Worm (Caenorhabditis elegans) whole organism, L1 larva: ENCODE results near the gene ppk-3.
A peak's percentile ranks its signal among the peaks of the same experiment; 100 is the strongest.

Source experiments
- Y116A8C.19 ChIP-seq: sonication (generic microtip); optimal IDR thresholded peaks from 2 replicates; lab custom pipeline; 2016; ENCODE audit warnings: missing compliant biosample characterization, missing genetic modification characterization, borderline replicate concordance
- aha-1 ChIP-seq: fragments of 150-350 bp; optimal IDR thresholded peaks from 2 replicates; lab custom pipeline; 2014; ENCODE audit warnings: missing biosample characterization, missing genetic modification characterization
- alr-1 ChIP-seq: fragments of 200-800 bp; sonication (Bioruptor generic); optimal IDR thresholded peaks from 2 replicates; lab custom pipeline; 2018; ENCODE audit warnings: borderline replicate concordance, mild to moderate bottlenecking, missing genetic modification characterization, missing compliant biosample characterization
- blmp-1 ChIP-seq: fragments of 150-350 bp; optimal IDR thresholded peaks from 2 replicates; lab custom pipeline; 2014; ENCODE audit warnings: missing biosample characterization, missing genetic modification characterization
- ceh-90 ChIP-seq: sonication (generic microtip); optimal IDR thresholded peaks from 2 replicates; lab custom pipeline; 2016; ENCODE audit warnings: missing genetic modification characterization, missing compliant biosample characterization
- dsc-1 ChIP-seq: sonication (generic microtip); optimal IDR thresholded peaks from 2 replicates; lab custom pipeline; 2016; ENCODE audit warnings: mild to moderate bottlenecking, missing genetic modification characterization, missing compliant biosample characterization
- efl-1 ChIP-seq, 4 experiments: fragments of 150-350 bp; optimal IDR thresholded peaks in 3 of 4; peaks in 1 of 4; 1 replicate in 1 of 4; 2 replicates in 3 of 4; lab custom pipeline; 2014; ENCODE audit warnings: missing biosample characterization in 2 of 4, missing genetic modification characterization in 2 of 4, missing genetic modification reagents in 2 of 4
- efl-3 ChIP-seq: fragments of 200-800 bp; sonication (Bioruptor generic); optimal IDR thresholded peaks from 2 replicates; lab custom pipeline; 2018; ENCODE audit warnings: mild to moderate bottlenecking, missing genetic modification characterization, missing compliant biosample characterization
- egl-13 ChIP-seq: sonication (generic microtip); optimal IDR thresholded peaks from 2 replicates; lab custom pipeline; 2016; ENCODE audit warnings: missing genotype, missing genetic modification reagents, missing genetic modification characterization, missing compliant biosample characterization
- elt-2 ChIP-seq: sonication (generic microtip); optimal IDR thresholded peaks from 2 replicates; lab custom pipeline; 2016; ENCODE audit warnings: missing genetic modification characterization, mild to moderate bottlenecking, inconsistent platforms, missing compliant biosample characterization, missing genetic modification reagents
- fkh-10 ChIP-seq: sonication (generic microtip); optimal IDR thresholded peaks from 2 replicates; lab custom pipeline; 2017; ENCODE audit warnings: missing biosample characterization, missing genetic modification reagents, missing genetic modification characterization
- fkh-4 ChIP-seq: sonication (generic microtip); optimal IDR thresholded peaks from 2 replicates; lab custom pipeline; 2016; ENCODE audit warnings: missing compliant biosample characterization, missing genetic modification characterization, borderline replicate concordance
- fos-1 ChIP-seq: fragments of 150-350 bp; optimal IDR thresholded peaks from 2 replicates; lab custom pipeline; 2014; ENCODE audit warnings: missing biosample characterization, missing genetic modification characterization
- grh-1 ChIP-seq: fragments of 200-800 bp; sonication (Bioruptor generic); IDR thresholded peaks from 2 replicates; pipeline ENCODE4 v1.3.6; 2022; ENCODE audit warnings: missing genetic modification reagents, missing genetic modification characterization, missing compliant biosample characterization
- hpl-2 ChIP-seq: fragments of 150-350 bp; optimal IDR thresholded peaks from 2 replicates; lab custom pipeline; 2014; ENCODE audit warnings: missing biosample characterization, missing genetic modification reagents, missing genetic modification characterization
- irx-1 ChIP-seq: sonication (generic microtip); optimal IDR thresholded peaks from 2 replicates; lab custom pipeline; 2016; ENCODE audit warnings: missing genetic modification characterization, missing compliant biosample characterization
- lin-14 ChIP-seq: fragments of 200-800 bp; sonication (Bioruptor generic); optimal IDR thresholded peaks from 2 replicates; lab custom pipeline; 2018; ENCODE audit warnings: mild to moderate bottlenecking, missing genetic modification characterization, moderate library complexity, missing compliant biosample characterization
- lin-15B ChIP-seq: fragments of 150-350 bp; sonication (generic microtip); optimal IDR thresholded peaks from 3 replicates; lab custom pipeline; 2014; ENCODE audit warnings: missing biosample characterization, missing genetic modification characterization
- lin-39 ChIP-seq: fragments of 150-350 bp; optimal IDR thresholded peaks from 2 replicates; lab custom pipeline; 2014; ENCODE audit warnings: missing biosample characterization, missing genetic modification reagents, missing genetic modification characterization
- lsy-2 ChIP-seq, 2 experiments: fragments of 150-350 bp; optimal IDR thresholded peaks; 2 replicates each; lab custom pipeline; 2014; ENCODE audit warnings: missing biosample characterization in 2 of 2, missing genetic modification characterization in 2 of 2
- mdl-1 ChIP-seq, 2 experiments: fragments of 150-350 bp; optimal IDR thresholded peaks; 2 replicates each; lab custom pipeline; 2014 to 2017; ENCODE audit warnings: missing biosample characterization in 2 of 2, missing genetic modification characterization in 2 of 2, inconsistent platforms in 1 of 2
- mep-1 ChIP-seq: fragments of 150-350 bp; optimal IDR thresholded peaks from 2 replicates; lab custom pipeline; 2014; ENCODE audit warnings: missing biosample characterization, missing genetic modification characterization
- nhr-11 ChIP-seq: fragments of 150-350 bp; optimal IDR thresholded peaks from 2 replicates; lab custom pipeline; 2014; ENCODE audit warnings: missing biosample characterization, missing genetic modification characterization
- nhr-20 ChIP-seq: sonication (generic microtip); optimal IDR thresholded peaks from 2 replicates; lab custom pipeline; 2016; ENCODE audit warnings: mild to moderate bottlenecking, missing genetic modification characterization, missing compliant biosample characterization
- nhr-237 ChIP-seq: fragments of 150-350 bp; optimal IDR thresholded peaks from 2 replicates; lab custom pipeline; 2014; ENCODE audit warnings: missing biosample characterization, missing genetic modification characterization
- nhr-47 ChIP-seq: sonication (generic microtip); optimal IDR thresholded peaks from 2 replicates; lab custom pipeline; 2016; ENCODE audit warnings: mild to moderate bottlenecking, missing genetic modification characterization, moderate library complexity, missing compliant biosample characterization
- nhr-77 ChIP-seq: fragments of 150-350 bp; optimal IDR thresholded peaks from 2 replicates; lab custom pipeline; 2014; ENCODE audit warnings: missing biosample characterization, missing genetic modification characterization
- sptf-1 ChIP-seq: fragments of 150-350 bp; optimal IDR thresholded peaks from 2 replicates; lab custom pipeline; 2014; ENCODE audit warnings: missing biosample characterization, missing genetic modification characterization
- tbx-2 ChIP-seq: sonication (generic microtip); optimal IDR thresholded peaks from 2 replicates; lab custom pipeline; 2016; ENCODE audit warnings: missing genetic modification characterization, missing compliant biosample characterization
- unc-30 ChIP-seq: sonication (generic microtip); optimal IDR thresholded peaks from 2 replicates; lab custom pipeline; 2017; ENCODE audit warnings: missing biosample characterization, missing genetic modification characterization
- unc-86 ChIP-seq: sonication (generic microtip); optimal IDR thresholded peaks from 2 replicates; lab custom pipeline; 2016; ENCODE audit warnings: missing genetic modification characterization, missing compliant biosample characterization
- xbp-1 ChIP-seq: sonication (generic microtip); optimal IDR thresholded peaks from 2 replicates; lab custom pipeline; 2016; ENCODE audit warnings: missing genetic modification characterization, missing compliant biosample characterization
- zip-4 ChIP-seq: fragments of 200-800 bp; sonication (Bioruptor generic); optimal IDR thresholded peaks from 2 replicates; lab custom pipeline; 2018; ENCODE audit warnings: mild to moderate bottlenecking, missing genetic modification characterization, moderate library complexity, missing compliant biosample characterization
- ztf-4 ChIP-seq: fragments of 150-350 bp; optimal IDR thresholded peaks from 2 replicates; lab custom pipeline; 2014; ENCODE audit warnings: missing biosample characterization, missing genetic modification characterization

Gene ppk-3

DNA sequence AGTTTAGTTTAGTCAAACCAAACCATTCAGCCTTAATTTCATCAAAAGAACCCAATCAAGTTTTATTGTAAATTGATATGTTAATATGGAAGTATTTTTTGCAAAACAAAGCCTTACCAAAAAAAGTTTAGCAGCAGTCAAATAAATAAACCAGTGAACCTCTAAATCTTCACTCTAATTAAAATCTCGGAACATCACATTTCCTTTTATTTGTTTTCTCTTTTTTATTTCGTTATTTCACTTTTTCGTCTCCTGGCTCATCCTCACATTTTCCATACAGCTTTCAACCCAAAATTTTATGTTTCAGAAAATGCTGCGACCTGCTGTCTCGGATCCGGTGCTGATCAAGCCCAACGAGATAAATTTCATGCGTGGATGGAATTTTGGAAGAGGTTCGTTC, 45.5 kb downstream of the ppk-3 start, which contains the start of gene C34E7.3:
Gene C34E7.3 (plus strand): TSS at position 301 of the 400 bp plus-strand sequence.
- no peak for TF ChIP-seq nhr-237 (tag; lab: Kevin White, UChicago)
- TF ChIP-seq egl-13, result no peak
- no peak for TF ChIP-seq nhr-77
- no peak for TF ChIP-seq Y116A8C.19 (tag; lab: Kevin White, UChicago)
- TF ChIP-seq fos-1 (tag; lab: Kevin White, UChicago), result no peak
- no peak for TF ChIP-seq xbp-1 (tag; lab: Kevin White, UChicago)
- no peak for TF ChIP-seq ztf-4 (tag; lab: Kevin White, UChicago)
- TF ChIP-seq lin-14 (GFP tag; lab: Kevin White, UChicago), result no peak
- no peak for TF ChIP-seq grh-1 (GFP tag; lab: Robert Waterston, UW)
- TF ChIP-seq zip-4 (GFP tag; lab: Kevin White, UChicago), result no peak
- no peak for TF ChIP-seq unc-30 (tag; lab: Kevin White, UChicago)
- no peak for TF ChIP-seq efl-3 (GFP tag; lab: Kevin White, UChicago)
- TF ChIP-seq ceh-90 (tag; lab: Kevin White, UChicago), result no peak
- no peak for TF ChIP-seq lin-39 (tag; lab: Kevin White, UChicago)
- TF ChIP-seq nhr-47, result no peak
- TF ChIP-seq sptf-1 (tag; lab: Kevin White, UChicago), result no peak
- TF ChIP-seq mdl-1 (tag; optimal IDR thresholded peaks at IDR 0.05; lab: Kevin White, UChicago), result no peak
- TF ChIP-seq nhr-20 (tag; lab: Kevin White, UChicago), result no peak
- TF ChIP-seq, all 84 proteins: peak for 0

DNA sequence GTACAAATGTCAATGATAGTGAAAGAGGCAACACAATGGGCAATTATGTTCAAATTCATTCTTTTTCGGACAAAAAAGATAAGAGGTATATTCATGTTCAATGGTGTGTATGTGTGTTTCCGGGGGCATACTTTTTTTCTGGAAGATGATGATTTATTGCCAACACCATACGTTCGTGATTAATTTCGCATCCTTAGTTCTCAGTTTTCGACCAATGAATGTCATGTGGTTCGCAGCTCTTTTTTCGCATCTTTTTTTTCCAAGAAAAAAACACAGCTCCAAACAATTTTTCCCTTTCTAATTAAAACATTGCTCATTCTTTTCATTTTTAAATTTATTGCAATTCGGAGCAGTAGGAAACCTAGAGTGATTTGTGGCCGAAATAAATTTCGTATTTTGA, 46.7 kb downstream of the ppk-3 start:
- TF ChIP-seq dsc-1, result peak; percentile 94
- TF ChIP-seq elt-2 (tag; lab: Kevin White, UChicago), result no peak
- no peak for TF ChIP-seq fkh-10 (GFP tag; lab: Kevin White, UChicago)
- no peak for TF ChIP-seq irx-1 (tag; lab: Kevin White, UChicago)
- no peak for TF ChIP-seq lin-39 (tag; lab: Kevin White, UChicago)
- no peak for TF ChIP-seq aha-1 (tag; lab: Kevin White, UChicago)
- no peak for TF ChIP-seq mep-1 (tag; lab: Kevin White, UChicago)
- no peak for TF ChIP-seq unc-86
- no peak for TF ChIP-seq lin-15B (tag; lab: Kevin White, UChicago)
- TF ChIP-seq fkh-4 (tag; lab: Kevin White, UChicago), result peak; percentile 65
- no peak for TF ChIP-seq lsy-2 (tag; optimal IDR thresholded peaks at IDR 0.05; lab: Kevin White, UChicago)
- peak; percentile 0 for TF ChIP-seq blmp-1 (tag; lab: Kevin White, UChicago)
- no peak for TF ChIP-seq ceh-90 (tag; lab: Kevin White, UChicago)
- TF ChIP-seq hpl-2 (GFP tag; lab: Kevin White, UChicago), result no peak
- TF ChIP-seq alr-1 (tag; lab: Kevin White, UChicago), result no peak
- TF ChIP-seq tbx-2, result no peak

DNA sequence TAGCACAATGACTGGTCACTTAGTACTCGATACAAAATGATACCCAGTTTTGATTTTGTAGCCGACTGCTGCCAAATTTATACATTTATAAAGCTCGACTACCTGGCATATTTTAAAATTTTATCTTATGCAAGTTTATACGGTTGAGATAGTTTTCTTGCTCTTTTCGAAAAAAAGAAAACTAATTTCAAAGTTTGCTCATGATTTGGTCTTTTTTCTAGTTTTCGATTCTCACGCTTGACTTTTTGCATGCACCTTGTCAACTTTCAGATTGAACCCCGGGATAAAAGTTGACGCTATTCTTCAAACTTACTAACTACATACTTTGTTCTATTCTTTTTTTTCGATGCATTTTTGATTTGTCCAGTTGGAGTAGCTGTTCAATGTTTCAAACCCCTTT, 48.4 kb downstream of the ppk-3 start:
- no peak for TF ChIP-seq nhr-11 (tag; lab: Kevin White, UChicago)
- TF ChIP-seq efl-1 (optimal IDR thresholded peaks at IDR 0.05; lab: Kevin White, UChicago), result no peak
- TF ChIP-seq efl-1 (GFP tag; optimal IDR thresholded peaks at IDR 0.05 in 1 of 2; lab: Kevin White, UChicago), result peak in 1 of 2 experiments; percentile 81
